Fruit fly (Drosophila melanogaster): ENCODE data around the gene CG14671.

- TF ChIP-seq kay (GFP tag; ENCODE audit: borderline replicate concordance) (no peak), cnc (optimal IDR thresholded peaks at IDR 0.05) (no peak), CG33017 (tag; optimal IDR thresholded peaks at IDR 0.05) (no peak), CG1620 (GFP tag; optimal IDR thresholded peaks at IDR 0.05) (no peak), pad (GFP tag; optimal IDR thresholded peaks at IDR 0.05) (no peak), Crg-1 (GFP tag; optimal IDR thresholded peaks at IDR 0.05) (no peak), CG11617 (GFP tag; optimal IDR thresholded peaks at IDR 0.05) (no peak), cic (GFP tag; optimal IDR thresholded peaks at IDR 0.05) (no peak), CG12768 (GFP tag; optimal IDR thresholded peaks at IDR 0.05) (no peak)
Measured at dm6 chr3R:5524804-5525203, 39.8 kb downstream of the CG14671 start.

Data from whole organism, adult.